Fruit fly (Drosophila melanogaster) whole organism, prepupa: Measurements from ENCODE around the gene CG32939.

ENCODE experiments used
- CG10631 ChIP-seq: fragments of 200-800 bp; sonication (Bioruptor generic); optimal IDR thresholded peaks from 2 replicates; lab custom pipeline; 2016; ENCODE audit warnings: missing biosample characterization, missing genetic modification characterization
- CG1621 ChIP-seq: fragments of 200-800 bp; sonication (Bioruptor generic); optimal IDR thresholded peaks from 3 replicates; lab custom pipeline; 2018; ENCODE audit warnings: missing biosample characterization, mild to moderate bottlenecking, missing genetic modification characterization
- CG31627 ChIP-seq: fragments of 200-800 bp; sonication (Bioruptor generic); optimal IDR thresholded peaks from 3 replicates; lab custom pipeline; 2016; ENCODE audit warnings: missing biosample characterization, missing genetic modification characterization
- CG32006 ChIP-seq: fragments of 200-800 bp; sonication (Bioruptor generic); optimal IDR thresholded peaks from 3 replicates; lab custom pipeline; 2017; ENCODE audit warnings: missing biosample characterization, mild to moderate bottlenecking, missing genetic modification characterization
- CG6163 ChIP-seq: fragments of 200-800 bp; sonication (Bioruptor generic); IDR thresholded peaks from 3 replicates; pipeline ENCODE4 v1.3.6; 2022; ENCODE audit warnings: missing biosample characterization, missing genetic modification characterization
- CG6854 ChIP-seq: fragments of 200-800 bp; sonication (Bioruptor generic); optimal IDR thresholded peaks from 2 replicates; lab custom pipeline; 2017; ENCODE audit warnings: missing biosample characterization, mild to moderate bottlenecking, missing genetic modification characterization
- CG8632 ChIP-seq: fragments of 200-800 bp; sonication (Bioruptor generic); optimal IDR thresholded peaks from 3 replicates; lab custom pipeline; 2016; ENCODE audit warnings: missing biosample characterization, missing genetic modification characterization
- Eip78C ChIP-seq: fragments of 200-800 bp; sonication (Bioruptor generic); peaks from one replicate; lab custom pipeline; 2016; ENCODE audit warnings: missing biosample characterization, missing genetic modification characterization
- Ets21C ChIP-seq: fragments of 200-800 bp; sonication (Bioruptor generic); optimal IDR thresholded peaks from 3 replicates; lab custom pipeline; 2016; ENCODE audit warnings: missing biosample characterization, missing genetic modification characterization
- Gug ChIP-seq: fragments of 200-800 bp; sonication (Bioruptor generic); IDR thresholded peaks from 2 replicates; pipeline ENCODE4 v1.3.6; 2022; ENCODE audit warnings: missing biosample characterization, missing genetic modification characterization
- Hr38 ChIP-seq: sonication (Bioruptor generic); optimal IDR thresholded peaks from 2 replicates; lab custom pipeline; 2016; ENCODE audit warnings: missing biosample characterization, missing genetic modification characterization
- Met ChIP-seq: fragments of 200-800 bp; sonication (Bioruptor generic); optimal IDR thresholded peaks from 3 replicates; lab custom pipeline; 2016; ENCODE audit warnings: missing biosample characterization, missing genetic modification characterization
- Sox102F ChIP-seq: fragments of 200-800 bp; sonication (Bioruptor generic); optimal IDR thresholded peaks from 2 replicates; lab custom pipeline; 2016; ENCODE audit warnings: missing biosample characterization, mild to moderate bottlenecking, missing genetic modification characterization
- achi ChIP-seq: fragments of 200-800 bp; sonication (Bioruptor generic); optimal IDR thresholded peaks from 3 replicates; lab custom pipeline; 2016; ENCODE audit warnings: missing biosample characterization, missing genetic modification characterization
- acj6 ChIP-seq: fragments of 200-800 bp; sonication (Bioruptor generic); optimal IDR thresholded peaks from 3 replicates; lab custom pipeline; 2016; ENCODE audit warnings: missing biosample characterization, missing genetic modification characterization
- fd59A ChIP-seq: fragments of 200-800 bp; sonication (Bioruptor generic); optimal IDR thresholded peaks from 2 replicates; lab custom pipeline; 2017; ENCODE audit warnings: missing biosample characterization, mild to moderate bottlenecking, missing genetic modification characterization, missing genetic modification reagents
- spab ChIP-seq: fragments of 200-800 bp; sonication (Bioruptor generic); optimal IDR thresholded peaks from 2 replicates; lab custom pipeline; 2017; ENCODE audit warnings: missing biosample characterization, mild to moderate bottlenecking, missing genetic modification characterization, missing genetic modification reagents

The CG32939 gene

DNA sequence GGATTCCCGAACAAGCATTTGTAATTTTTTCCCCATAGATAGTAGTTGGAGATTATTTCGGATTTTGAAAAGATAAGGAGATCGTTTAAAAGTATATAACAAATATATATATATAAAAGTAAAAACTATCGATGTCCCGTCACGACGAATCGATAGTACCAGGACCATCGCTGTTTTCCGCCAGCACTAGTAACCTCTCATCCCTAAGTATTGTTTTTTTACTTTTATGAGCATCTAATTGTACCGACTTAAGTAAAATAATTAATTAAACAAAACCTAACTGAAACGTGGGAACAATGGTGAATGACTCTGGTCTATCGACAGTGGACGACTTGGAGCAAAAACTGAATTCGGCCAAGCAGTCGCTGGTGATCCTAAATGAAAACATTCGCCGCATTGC, 47.8 kb downstream of the CG32939 start, which contains the start of gene Pnn:
Pnn (plus strand) TSS at position 187 of the 400 bp plus-strand sequence.
- TF ChIP-seq Eip78C (peak; percentile 43), CG6854 (no peak)

DNA sequence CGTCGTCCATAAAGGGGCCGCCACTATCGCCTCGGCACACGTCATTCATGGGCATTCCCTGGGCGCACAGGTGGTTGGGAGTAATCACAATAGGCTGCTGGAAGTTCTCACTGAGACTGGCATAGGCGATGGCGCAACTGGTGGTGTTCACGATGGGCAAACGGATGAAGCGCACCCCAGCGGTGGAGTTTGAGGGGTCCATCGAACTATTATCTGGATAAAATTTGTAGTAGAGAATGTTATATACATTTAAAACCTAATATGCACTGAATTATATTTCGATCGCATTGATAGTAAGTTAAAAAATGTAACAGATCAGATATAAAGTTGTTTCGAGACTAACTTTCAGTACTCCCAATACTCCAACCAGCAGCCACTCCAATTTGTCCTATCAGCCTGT, 50.3 kb downstream of the CG32939 start, which contains the start of gene CG31415:
CG31415 (plus strand) TSS at position 301 of the 400 bp plus-strand sequence.
- TF ChIP-seq achi (GFP tag; lab: Kevin White, UChicago) (no peak), CG1621 (tag; lab: Kevin White, UChicago) (no peak), spab (GFP tag; lab: Kevin White, UChicago) (no peak), fd59A (no peak), CG6163 (no peak), Ets21C (GFP tag; lab: Kevin White, UChicago) (no peak), acj6 (GFP tag; lab: Kevin White, UChicago) (no peak), CG31627 (GFP tag; lab: Kevin White, UChicago) (no peak), Eip78C (no peak), Sox102F (GFP tag; lab: Kevin White, UChicago) (no peak), Hr38 (no peak), CG10631 (no peak), CG32006 (GFP tag; lab: Kevin White, UChicago) (no peak), Met (GFP tag; lab: Kevin White, UChicago) (no peak), CG8632 (GFP tag; lab: Kevin White, UChicago) (no peak)

dm6 chr3R:9743995-9744394, 51.1 kb downstream of the CG32939 start:
- no peak for TF ChIP-seq CG32006 (GFP tag; lab: Kevin White, UChicago)
- no peak for TF ChIP-seq Gug (GFP tag; lab: Robert Waterston, UW)
